Fruit fly (Drosophila melanogaster) whole organism, embryonic: ENCODE results near the gene CG16957.
A peak's percentile ranks its signal among the peaks of the same experiment; 100 is the strongest.

Source experiments
- CG14965 ChIP-seq: fragments of 200-800 bp; sonication (Bioruptor generic); optimal IDR thresholded peaks from 2 replicates; lab custom pipeline; 2016; ENCODE audit warnings: missing biosample characterization, missing genetic modification characterization, borderline replicate concordance
- CG18599 ChIP-seq: fragments of 200-800 bp; sonication (Bioruptor generic); optimal IDR thresholded peaks from 3 replicates; lab custom pipeline; 2017; ENCODE audit warnings: missing biosample characterization, missing genetic modification characterization, mild to moderate bottlenecking, moderate library complexity, missing genetic modification reagents
- CG2678 ChIP-seq: fragments of 200-800 bp; sonication (Bioruptor generic); optimal IDR thresholded peaks from 3 replicates; lab custom pipeline; 2019; ENCODE audit warnings: missing biosample characterization, mild to moderate bottlenecking, missing genetic modification characterization, moderate library complexity
- CG2875 ChIP-seq: fragments of 200-800 bp; sonication (Bioruptor generic); optimal IDR thresholded peaks from 2 replicates; lab custom pipeline; 2017; ENCODE audit warnings: missing biosample characterization, mild to moderate bottlenecking, missing genetic modification characterization, missing genetic modification reagents
- ase ChIP-seq: fragments of 200-800 bp; sonication (Bioruptor generic); IDR thresholded peaks from 3 replicates; pipeline ENCODE4 v1.3.6; 2022; ENCODE audit warnings: missing biosample characterization, missing genetic modification characterization
- dpn ChIP-seq, 2 experiments: fragments of 200-800 bp; sonication (Bioruptor generic); optimal IDR thresholded peaks; 3 replicates each; lab custom pipeline; 2016; ENCODE audit warnings: missing biosample characterization in 2 of 2, missing genetic modification characterization in 2 of 2
- sisA ChIP-seq: fragments of 200-800 bp; sonication (Bioruptor generic); IDR thresholded peaks from 2 replicates; pipeline ENCODE4 v1.3.6; 2022; ENCODE audit warnings: missing biosample characterization, missing genetic modification characterization
- trh ChIP-seq: fragments of 200-800 bp; sonication (Bioruptor generic); optimal IDR thresholded peaks from 2 replicates; lab custom pipeline; 2016; ENCODE audit warnings: missing biosample characterization, missing genetic modification characterization

DNA sequence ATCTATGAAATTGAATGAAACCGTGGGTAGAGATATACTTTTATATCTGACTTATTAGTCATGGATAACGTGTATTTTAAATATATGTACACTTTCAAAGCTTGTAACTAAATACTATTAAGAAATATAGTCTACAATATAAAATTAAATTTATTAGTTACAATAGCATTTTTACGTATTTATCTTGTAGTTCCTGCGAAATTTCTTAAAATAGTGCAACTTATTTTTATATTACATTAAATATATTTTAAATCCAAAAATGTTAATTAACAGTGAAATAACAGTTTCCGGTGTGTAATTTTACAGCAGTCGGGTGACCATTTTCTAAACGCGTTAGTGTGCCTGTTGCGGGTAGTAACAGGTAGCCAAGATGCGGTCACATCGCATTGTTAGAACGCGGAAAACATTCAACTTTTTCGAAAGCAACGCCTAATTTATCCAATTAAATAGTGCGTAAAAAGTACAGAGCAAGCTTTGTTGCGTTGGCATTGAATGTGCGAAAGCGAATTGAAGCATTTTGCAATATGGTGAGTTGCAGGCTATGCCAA, 2.7 kb upstream of the CG16957 start, which contains the start of the genes CG10859 and CG7110:
- TF ChIP-seq ase = no peak; the same call in 2 of the 3 replicates
- TF ChIP-seq CG2875 (GFP tag; lab: Kevin White, UChicago) = peak; percentile 26
- TF ChIP-seq CG14965 (GFP tag; lab: Kevin White, UChicago) = no peak
- no peak for TF ChIP-seq sisA (GFP tag; lab: Robert Waterston, UW)
- peak; percentile 43 for TF ChIP-seq CG2678 (tag; lab: Kevin White, UChicago)
- peak; percentile 43 for TF ChIP-seq CG18599 (GFP tag; lab: Kevin White, UChicago)
- TF ChIP-seq dpn (GFP tag; optimal IDR thresholded peaks at IDR 0.05; lab: Kevin White, UChicago) = no peak
- TF ChIP-seq trh (GFP tag; lab: Kevin White, UChicago) = no peak
